Worm (Caenorhabditis elegans) whole organism, mixed stage, embryonic: ENCODE results near the gene ssq-4.

ENCODE experiments used
- blmp-1 ChIP-seq: fragments of 150-350 bp; optimal IDR thresholded peaks from 2 replicates; lab custom pipeline; 2014; ENCODE audit warnings: missing biosample characterization, missing genetic modification characterization
- elt-1 ChIP-seq: sonication (generic microtip); optimal IDR thresholded peaks from 2 replicates; lab custom pipeline; 2017; ENCODE audit warnings: missing genetic modification characterization, mild to moderate bottlenecking, missing compliant biosample characterization, antibody characterized with exemption, moderate library complexity, borderline replicate concordance; ENCODE audit not compliant: insufficient read depth
- lin-32 ChIP-seq: fragments of 200-800 bp; sonication (Bioruptor generic); optimal IDR thresholded peaks from 2 replicates; lab custom pipeline; 2018; ENCODE audit warnings: mild to moderate bottlenecking, missing genetic modification characterization, missing compliant biosample characterization
- lsy-2 ChIP-seq: fragments of 150-350 bp; optimal IDR thresholded peaks from 2 replicates; lab custom pipeline; 2014; ENCODE audit warnings: missing biosample characterization, missing genetic modification characterization
- mep-1 ChIP-seq: fragments of 150-350 bp; optimal IDR thresholded peaks from 2 replicates; lab custom pipeline; 2017; ENCODE audit warnings: missing biosample characterization, missing genetic modification reagents, missing genetic modification characterization, inconsistent platforms
- nhr-237 ChIP-seq: fragments of 150-350 bp; optimal IDR thresholded peaks from 2 replicates; lab custom pipeline; 2014; ENCODE audit warnings: missing biosample characterization, missing genetic modification characterization
- nhr-28 ChIP-seq: fragments of 150-350 bp; optimal IDR thresholded peaks from 2 replicates; lab custom pipeline; 2014; ENCODE audit warnings: missing biosample characterization, missing genetic modification characterization
- nhr-76 ChIP-seq: sonication (generic microtip); optimal IDR thresholded peaks from 2 replicates; lab custom pipeline; 2017; ENCODE audit warnings: missing biosample characterization, missing genetic modification characterization
- pha-4 ChIP-seq: fragments of 150-350 bp; optimal IDR thresholded peaks from 2 replicates; lab custom pipeline; 2018; ENCODE audit warnings: missing biosample characterization, missing genetic modification reagents, missing genetic modification characterization
- snpc-4 ChIP-seq: fragments of 150-350 bp; optimal IDR thresholded peaks from 2 replicates; lab custom pipeline; 2014; ENCODE audit warnings: missing biosample characterization, missing genetic modification characterization
- sptf-1 ChIP-seq: sonication (generic microtip); optimal IDR thresholded peaks from 2 replicates; lab custom pipeline; 2017; ENCODE audit warnings: mild to moderate bottlenecking, missing genetic modification characterization, moderate library complexity, missing compliant biosample characterization
- unc-39 ChIP-seq: fragments of 150-350 bp; optimal IDR thresholded peaks from 2 replicates; lab custom pipeline; 2014; ENCODE audit warnings: missing biosample characterization, missing genetic modification characterization
- unc-62 ChIP-seq: fragments of 150-350 bp; optimal IDR thresholded peaks from 2 replicates; lab custom pipeline; 2014; ENCODE audit warnings: missing biosample characterization, missing genetic modification reagents, missing genetic modification characterization
- ztf-11 ChIP-seq: fragments of 150-350 bp; optimal IDR thresholded peaks from 2 replicates; lab custom pipeline; 2014; ENCODE audit warnings: missing biosample characterization, missing genetic modification characterization

DNA sequence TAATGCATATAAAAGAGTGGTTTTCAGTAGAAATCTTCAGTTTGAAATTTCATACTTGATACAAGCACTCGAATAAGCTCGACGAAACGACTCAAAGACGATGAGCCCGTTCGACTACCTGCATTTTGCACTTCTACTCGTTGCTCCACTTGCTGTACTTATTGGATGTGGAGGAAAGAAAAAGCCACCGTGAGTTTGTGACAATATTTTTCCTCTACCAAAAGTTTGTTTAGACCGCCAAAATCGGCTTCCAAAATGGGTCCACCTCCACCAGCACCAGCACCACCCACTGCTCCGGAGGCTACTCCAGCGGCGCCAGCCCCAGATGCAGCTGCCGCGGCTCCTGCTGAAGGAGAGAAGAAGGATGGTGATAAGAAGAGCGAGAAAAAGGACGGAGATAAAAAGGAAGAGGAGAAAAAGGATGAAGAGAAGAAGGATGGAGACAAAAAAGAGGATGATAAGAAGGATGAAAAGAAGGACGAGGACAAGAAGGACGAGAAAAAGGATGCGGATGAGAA is 39.0 kb upstream of the ssq-4 start, which contains the start of gene E03H12.5:
- TF ChIP-seq sptf-1 (no peak), ztf-11 (tag; lab: Kevin White, UChicago) (no peak), snpc-4 (tag; lab: Kevin White, UChicago) (no peak), pha-4 (no peak), nhr-28 (tag; lab: Kevin White, UChicago) (no peak), nhr-76 (tag; lab: Kevin White, UChicago) (no peak), lin-32 (GFP tag; lab: Kevin White, UChicago) (no peak), lsy-2 (tag; lab: Kevin White, UChicago) (no peak), elt-1 (tag; lab: Kevin White, UChicago) (no peak), unc-62 (GFP tag; lab: Kevin White, UChicago) (no peak), mep-1 (tag; lab: Kevin White, UChicago) (no peak), blmp-1 (tag; lab: Kevin White, UChicago) (no peak), nhr-237 (tag; lab: Kevin White, UChicago) (no peak), unc-39 (tag; lab: Kevin White, UChicago) (no peak)
